Worm (Caenorhabditis elegans) whole organism, young adult: Measurements from ENCODE around the gene wht-1.

Experiments
- B0336.3 ChIP-seq: fragments of 200-800 bp; sonication (Bioruptor generic); IDR thresholded peaks from 2 replicates; pipeline ENCODE4 v1.3.6; 2022; ENCODE audit warnings: missing genetic modification characterization, missing compliant biosample characterization
- C17E4.6 ChIP-seq: fragments of 200-800 bp; sonication (Bioruptor generic); IDR thresholded peaks from 2 replicates; pipeline ENCODE4 v1.3.6; 2022; ENCODE audit warnings: missing genetic modification reagents, missing genetic modification characterization, missing compliant biosample characterization
- F10E7.11 ChIP-seq: sonication (generic microtip); optimal IDR thresholded peaks from 2 replicates; lab custom pipeline; 2017; ENCODE audit warnings: mild to moderate bottlenecking, missing genetic modification characterization, moderate library complexity, missing compliant biosample characterization
- F22D6.2 ChIP-seq: sonication (generic microtip); optimal IDR thresholded peaks from 2 replicates; lab custom pipeline; 2016; ENCODE audit warnings: mild to moderate bottlenecking, missing genetic modification characterization, missing compliant biosample characterization
- F52B5.7 ChIP-seq: sonication (generic microtip); optimal IDR thresholded peaks from 2 replicates; lab custom pipeline; 2016; ENCODE audit warnings: mild to moderate bottlenecking, missing genetic modification characterization, missing compliant biosample characterization
- K12H6.12 ChIP-seq: fragments of 200-800 bp; sonication (Bioruptor generic); optimal IDR thresholded peaks from 2 replicates; lab custom pipeline; 2018; ENCODE audit warnings: mild to moderate bottlenecking, missing genetic modification characterization, missing compliant biosample characterization
- T26A5.8 ChIP-seq: sonication (generic microtip); optimal IDR thresholded peaks from 2 replicates; lab custom pipeline; 2016; ENCODE audit warnings: missing genetic modification characterization, missing compliant biosample characterization
- cebp-1 ChIP-seq, 2 experiments: fragments of 200-800 bp in 1 of 2; sonication (Bioruptor generic) in 1 of 2; sonication (generic microtip) in 1 of 2; IDR thresholded peaks in 1 of 2; optimal IDR thresholded peaks in 1 of 2; 2 replicates each; pipeline versions ENCODE4 v1.3.6 to Lab custom; 2017 to 2022; ENCODE audit warnings: missing compliant biosample characterization in 2 of 2, missing genetic modification characterization in 2 of 2, mild to moderate bottlenecking in 1 of 2, missing genetic modification reagents in 1 of 2, moderate library complexity in 1 of 2
- ceh-58 ChIP-seq: fragments of 200-800 bp; sonication (Bioruptor generic); IDR thresholded peaks from 2 replicates; pipeline ENCODE4 v1.3.6; 2022; ENCODE audit warnings: missing genetic modification characterization, missing compliant biosample characterization
- chd-7 ChIP-seq: sonication (generic microtip); optimal IDR thresholded peaks from 2 replicates; lab custom pipeline; 2016; ENCODE audit warnings: mild to moderate bottlenecking, missing genetic modification characterization, moderate library complexity, missing compliant biosample characterization
- die-1 ChIP-seq: sonication (generic microtip); optimal IDR thresholded peaks from 2 replicates; lab custom pipeline; 2016; ENCODE audit warnings: missing genotype, mild to moderate bottlenecking, missing genetic modification characterization, missing compliant biosample characterization
- dpff-1 ChIP-seq: sonication (generic microtip); optimal IDR thresholded peaks from 2 replicates; lab custom pipeline; 2017; ENCODE audit warnings: mild to moderate bottlenecking, missing genetic modification characterization, missing compliant biosample characterization
- efl-1 ChIP-seq: fragments of 150-350 bp; optimal IDR thresholded peaks from 2 replicates; lab custom pipeline; 2014; ENCODE audit warnings: missing biosample characterization, missing genetic modification reagents, missing genetic modification characterization
- egl-44 ChIP-seq: fragments of 200-800 bp; sonication (Bioruptor generic); IDR thresholded peaks from 2 replicates; pipeline ENCODE4 v1.3.6; 2022; ENCODE audit warnings: missing genetic modification reagents, missing genetic modification characterization, missing compliant biosample characterization
- egrh-3 ChIP-seq: fragments of 200-800 bp; sonication (Bioruptor generic); IDR thresholded peaks from 2 replicates; pipeline ENCODE4 v1.3.6; 2022; ENCODE audit warnings: missing genetic modification reagents, missing genetic modification characterization, missing compliant biosample characterization
- ets-4 ChIP-seq: fragments of 200-800 bp; sonication (Bioruptor generic); optimal IDR thresholded peaks from 2 replicates; lab custom pipeline; 2018; ENCODE audit warnings: mild to moderate bottlenecking, missing genetic modification characterization, missing compliant biosample characterization
- gei-17 ChIP-seq: fragments of 200-800 bp; sonication (Bioruptor generic); optimal IDR thresholded peaks from 2 replicates; lab custom pipeline; 2018; ENCODE audit warnings: mild to moderate bottlenecking, missing genetic modification characterization, missing compliant biosample characterization
- him-1 ChIP-seq: sonication (generic microtip); optimal IDR thresholded peaks from 2 replicates; lab custom pipeline; 2016; ENCODE audit warnings: missing genotype, missing genetic modification reagents, missing genetic modification characterization, missing compliant biosample characterization
- hlh-12 ChIP-seq: sonication (generic microtip); optimal IDR thresholded peaks from 2 replicates; lab custom pipeline; 2016; ENCODE audit warnings: missing genetic modification characterization, missing compliant biosample characterization
- lsl-1 ChIP-seq: fragments of 200-800 bp; sonication (Bioruptor generic); optimal IDR thresholded peaks from 2 replicates; lab custom pipeline; 2018; ENCODE audit warnings: mild to moderate bottlenecking, missing genetic modification characterization, moderate library complexity, missing compliant biosample characterization
- madf-10 ChIP-seq: sonication (generic microtip); optimal IDR thresholded peaks from 2 replicates; lab custom pipeline; 2016; ENCODE audit warnings: mild to moderate bottlenecking, missing genetic modification characterization, missing compliant biosample characterization
- madf-3 ChIP-seq: fragments of 200-800 bp; sonication (Bioruptor generic); IDR thresholded peaks from 2 replicates; pipeline ENCODE4 v1.3.6; 2022; ENCODE audit warnings: missing genetic modification reagents, missing genetic modification characterization, missing compliant biosample characterization
- madf-8 ChIP-seq: fragments of 200-800 bp; sonication (Bioruptor generic); conservative IDR thresholded peaks from 2 replicates; pipeline ENCODE4 v1.3.6; 2022; ENCODE audit warnings: missing genetic modification reagents, missing genetic modification characterization, missing compliant biosample characterization
- mcd-1 ChIP-seq: fragments of 200-800 bp; sonication (Bioruptor generic); IDR thresholded peaks from 2 replicates; pipeline ENCODE4 v1.3.6; 2022; ENCODE audit warnings: missing genetic modification reagents, missing genetic modification characterization, missing compliant biosample characterization
- mel-28 ChIP-seq: sonication (generic microtip); optimal IDR thresholded peaks from 2 replicates; lab custom pipeline; 2016; ENCODE audit warnings: borderline replicate concordance, mild to moderate bottlenecking, missing genetic modification characterization, missing compliant biosample characterization
- nfyb-1 ChIP-seq: fragments of 200-800 bp; sonication (Bioruptor generic); IDR thresholded peaks from 2 replicates; pipeline ENCODE4 v1.3.6; 2022; ENCODE audit warnings: missing genetic modification reagents, missing genetic modification characterization, missing compliant biosample characterization
- nhr-27 ChIP-seq: fragments of 200-800 bp; sonication (Bioruptor generic); optimal IDR thresholded peaks from 2 replicates; lab custom pipeline; 2018; ENCODE audit warnings: mild to moderate bottlenecking, missing genetic modification characterization, moderate library complexity, missing compliant biosample characterization
- nhr-80 ChIP-seq: sonication (generic microtip); optimal IDR thresholded peaks from 2 replicates; lab custom pipeline; 2016; ENCODE audit warnings: missing genetic modification characterization, missing compliant biosample characterization
- sdz-38 ChIP-seq: sonication (generic microtip); optimal IDR thresholded peaks from 2 replicates; lab custom pipeline; 2016; ENCODE audit warnings: missing genotype, missing genetic modification characterization, missing compliant biosample characterization
- snpc-4 ChIP-seq, 5 experiments: fragments of 150-350 bp in 1 of 5; sonication (generic microtip) in 4 of 5; optimal IDR thresholded peaks; 2 replicates each; lab custom pipeline; 2014 to 2018; ENCODE audit warnings: missing genetic modification characterization in 5 of 5, missing biosample characterization in 3 of 5, antibody characterized with exemption in 2 of 5, mild to moderate bottlenecking in 2 of 5, missing compliant biosample characterization in 2 of 5, missing genotype in 2 of 5, moderate library complexity in 2 of 5, missing genetic modification reagents in 1 of 5
- somi-1 ChIP-seq: fragments of 200-800 bp; sonication (Bioruptor generic); optimal IDR thresholded peaks from 2 replicates; lab custom pipeline; 2018; ENCODE audit warnings: mild to moderate bottlenecking, missing genetic modification characterization, missing compliant biosample characterization
- unc-62 ChIP-seq: fragments of 150-350 bp; optimal IDR thresholded peaks from 2 replicates; lab custom pipeline; 2014; ENCODE audit warnings: missing biosample characterization, missing genetic modification reagents, missing genetic modification characterization
- zfh-2 ChIP-seq: fragments of 200-800 bp; sonication (Bioruptor generic); conservative IDR thresholded peaks from 2 replicates; pipeline ENCODE4 v1.3.6; 2022; ENCODE audit warnings: missing genetic modification reagents, missing genetic modification characterization, missing compliant biosample characterization

wht-1 gene

DNA sequence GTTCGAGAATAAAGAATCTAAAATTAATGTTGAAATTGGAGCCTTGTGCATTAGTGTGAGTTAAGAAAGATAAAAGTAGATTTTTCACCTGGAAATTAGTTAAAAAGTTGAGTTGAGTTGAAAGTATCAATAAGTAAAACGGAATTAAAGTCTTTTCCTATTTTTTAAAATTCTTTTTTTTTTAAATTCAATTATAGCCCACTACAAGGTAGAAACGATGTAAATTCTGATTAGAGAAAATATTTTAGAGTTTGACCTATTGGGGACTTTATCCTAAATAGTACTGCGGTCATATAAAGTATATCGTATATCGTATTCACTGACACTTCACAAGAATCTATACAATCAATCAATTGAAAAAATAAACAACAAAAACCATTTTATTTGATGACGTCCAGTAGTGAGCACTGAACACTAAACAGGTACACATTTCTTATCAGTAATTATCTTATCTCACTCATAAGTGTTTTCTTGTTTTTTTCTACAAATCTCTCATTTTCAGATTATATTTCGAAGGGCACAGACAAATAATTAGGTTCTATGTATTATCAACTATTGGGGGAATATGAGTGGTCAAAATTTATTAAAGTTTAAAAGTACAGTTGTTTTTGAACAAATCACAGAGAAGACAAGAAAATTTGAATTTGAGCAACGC, at the start of gene wht-1:
TSS of gene wht-1 (minus strand) at position 51 of the 655 bp plus-strand sequence.
- TF ChIP-seq nhr-80 (tag; lab: Kevin White, UChicago) (peak; percentile 45), him-1 (no peak)

DNA sequence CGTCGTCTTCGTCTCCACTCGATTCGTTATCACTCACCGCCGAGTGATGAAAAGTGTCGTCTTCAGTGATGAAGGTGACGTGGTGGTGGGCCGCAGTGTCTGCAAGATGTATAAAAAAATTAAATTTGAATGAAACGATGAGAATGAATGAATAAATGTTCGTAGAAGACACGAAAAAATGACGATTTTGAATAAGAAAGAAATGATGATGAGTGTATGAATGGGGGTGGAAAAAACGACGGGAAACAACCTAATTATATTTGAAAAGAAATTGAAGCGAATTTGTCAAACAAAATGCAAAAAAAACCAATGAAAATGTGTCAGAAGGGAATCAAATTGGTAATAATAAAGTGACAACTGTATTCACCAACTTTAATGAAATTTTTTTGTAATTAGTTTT, 48.6 kb upstream of the wht-1 start, which contains the start of gene mvk-1:
TSS of gene mvk-1 (minus strand) at position 101 of the 400 bp plus-strand sequence.
- no peak for TF ChIP-seq egl-44
- TF ChIP-seq gei-17 (GFP tag; lab: Kevin White, UChicago): no peak
- TF ChIP-seq ceh-58 (GFP tag; lab: Robert Waterston, UW): no peak
- TF ChIP-seq lsl-1: no peak
- TF ChIP-seq mel-28 (tag; lab: Kevin White, UChicago): no peak
- no peak for TF ChIP-seq ets-4 (GFP tag; lab: Kevin White, UChicago)
- no peak for TF ChIP-seq K12H6.12 (tag; lab: Kevin White, UChicago)
- no peak for TF ChIP-seq C17E4.6 (GFP tag; lab: Robert Waterston, UW)
- no peak for TF ChIP-seq F52B5.7 (tag; lab: Kevin White, UChicago)
- no peak for TF ChIP-seq madf-3 (GFP tag; lab: Robert Waterston, UW)
- no peak for TF ChIP-seq efl-1
- no peak for TF ChIP-seq snpc-4 (GFP tag; optimal IDR thresholded peaks at IDR 0.05; lab: Kevin White, UChicago)
- no peak for TF ChIP-seq snpc-4 (tag; optimal IDR thresholded peaks at IDR 0.05; lab: Kevin White, UChicago)
- TF ChIP-seq hlh-12 (tag; lab: Kevin White, UChicago): no peak
- no peak for TF ChIP-seq T26A5.8 (tag; lab: Kevin White, UChicago)
- no peak for TF ChIP-seq egrh-3 (GFP tag; lab: Robert Waterston, UW)
- no peak for TF ChIP-seq madf-8 (GFP tag; lab: Robert Waterston, UW)
- no peak for TF ChIP-seq madf-10
- no peak for TF ChIP-seq die-1 (tag; lab: Kevin White, UChicago)
- no peak for TF ChIP-seq somi-1 (GFP tag; lab: Kevin White, UChicago)

DNA sequence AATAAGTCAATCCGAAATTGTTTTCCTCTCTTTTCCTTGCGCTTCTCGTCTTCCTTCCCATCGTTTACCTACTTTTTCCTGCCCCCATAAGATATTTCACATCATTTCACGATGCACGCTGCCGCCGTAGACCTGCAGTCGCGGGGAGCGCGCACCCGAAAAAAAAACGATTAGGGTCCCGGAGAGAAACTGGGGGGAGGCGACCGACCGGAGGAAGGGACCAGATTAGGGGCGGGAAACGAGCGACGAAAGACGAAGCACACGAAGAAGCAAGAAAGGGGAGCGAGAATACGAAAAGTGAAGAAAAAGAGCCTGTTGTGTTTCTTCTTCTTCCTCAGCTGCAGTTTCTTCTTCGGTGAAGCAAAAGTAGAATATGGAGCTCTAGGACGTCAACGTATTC, 47.7 kb upstream of the wht-1 start:
- TF ChIP-seq nhr-27 (tag; lab: Kevin White, UChicago): no peak
- TF ChIP-seq snpc-4 (GFP tag; optimal IDR thresholded peaks at IDR 0.05; lab: Kevin White, UChicago): no peak
- peak in 1 of 4 experiments; percentile 28 for TF ChIP-seq snpc-4 (tag; optimal IDR thresholded peaks at IDR 0.05; lab: Kevin White, UChicago)
- TF ChIP-seq efl-1: no peak
- peak; percentile 49; the same call in 1 of the 2 replicates for TF ChIP-seq egrh-3 (GFP tag; lab: Robert Waterston, UW)
- 0 out of 2 replicates have a peak, but pooled peaks have one; percentile 28 for TF ChIP-seq mcd-1 (GFP tag; lab: Robert Waterston, UW)
- TF ChIP-seq B0336.3: no peak
- TF ChIP-seq somi-1 (GFP tag; lab: Kevin White, UChicago): peak; percentile 15
- no peak for TF ChIP-seq F10E7.11 (tag; lab: Kevin White, UChicago)
- TF ChIP-seq F22D6.2 (tag; lab: Kevin White, UChicago): no peak
- TF ChIP-seq unc-62: no peak
- TF ChIP-seq die-1 (tag; lab: Kevin White, UChicago): peak; percentile 4
- no peak for TF ChIP-seq sdz-38 (tag; lab: Kevin White, UChicago)
- TF ChIP-seq mel-28 (tag; lab: Kevin White, UChicago): no peak
- TF ChIP-seq dpff-1 (tag; lab: Kevin White, UChicago): no peak
- peak; percentile 1 for TF ChIP-seq chd-7 (tag; lab: Kevin White, UChicago)
- no peak for TF ChIP-seq nfyb-1 (GFP tag; lab: Robert Waterston, UW)
- TF ChIP-seq zfh-2 (GFP tag; lab: Robert Waterston, UW): peak; percentile 96
- TF ChIP-seq cebp-1 (GFP tag; IDR thresholded peaks at IDR 0.05; lab: Robert Waterston, UW): no peak
- TF ChIP-seq cebp-1 (tag; optimal IDR thresholded peaks at IDR 0.05; lab: Kevin White, UChicago): peak; percentile 17
